Worm (Caenorhabditis elegans): ENCODE data around the gene F23A7.8.

The F23A7.8 gene

DNA sequence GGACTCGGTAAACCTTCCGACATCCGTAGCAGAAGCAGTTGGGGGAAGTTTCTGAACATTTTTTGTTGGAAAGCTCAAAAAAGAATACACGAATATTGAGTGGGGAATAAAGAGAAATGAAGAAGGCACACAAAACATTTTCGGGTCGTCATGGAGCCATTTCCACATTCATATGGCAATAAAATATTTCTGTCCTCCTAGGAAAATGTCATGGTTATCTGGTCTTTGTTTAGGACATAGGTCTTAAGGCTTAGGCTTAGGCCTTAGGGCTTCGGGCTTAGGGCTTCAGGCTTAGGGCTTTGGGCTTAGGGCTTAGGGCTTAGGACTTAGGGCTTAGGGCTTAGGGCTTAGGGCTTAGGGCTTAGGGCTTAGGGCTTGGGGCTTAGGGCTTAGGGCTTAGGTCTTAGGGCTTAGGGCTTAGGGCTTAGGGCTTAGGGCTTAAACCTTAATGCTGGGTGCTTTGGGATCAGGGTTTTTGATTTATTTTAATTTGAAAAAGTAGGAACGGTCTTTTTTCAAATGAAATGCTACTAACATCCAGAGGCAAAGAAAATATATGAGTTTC is 13.9 kb upstream of the F23A7.8 start, which contains the start of gene R11.3:
R11.3 (minus strand) TSS at position 51 of the 565 bp plus-strand sequence.
- TF ChIP-seq tra-4 (tag; optimal IDR thresholded peaks at IDR 0.05), result no peak
- TF ChIP-seq ceh-36 (tag; optimal IDR thresholded peaks at IDR 0.05), result peak; percentile 93

- peak; percentile 8 for TF ChIP-seq hmg-4 (GFP tag; optimal IDR thresholded peaks at IDR 0.05)
- TF ChIP-seq F13C5.2 (tag; optimal IDR thresholded peaks at IDR 0.05), result no peak
- TF ChIP-seq sea-1 (GFP tag; conservative IDR thresholded peaks at IDR 0.05), result no peak
Observed at ce11 chrX:16202229-16202628, 10.9 kb upstream of the F23A7.8 start.

DNA sequence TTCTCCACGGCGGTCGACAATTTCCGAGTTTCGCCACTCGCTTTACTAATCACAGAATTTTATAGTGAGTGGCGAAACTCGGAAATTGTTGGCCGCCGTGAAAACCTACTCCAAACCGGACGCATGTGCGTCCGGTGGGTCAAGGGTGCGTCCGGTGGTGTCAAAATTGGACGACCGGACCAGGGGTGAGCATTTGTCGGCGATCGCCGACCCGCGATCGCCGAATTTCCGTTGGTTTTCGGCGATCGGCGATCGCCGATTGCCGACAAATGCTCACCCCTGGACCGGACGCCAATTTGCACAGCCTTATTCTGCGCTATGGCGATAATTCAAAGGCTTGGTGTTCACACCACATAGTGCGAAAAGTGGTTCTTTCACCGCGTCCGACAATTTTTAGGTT is 8.9 kb upstream of the F23A7.8 start:
- TF ChIP-seq tbx-11 (GFP tag; IDR thresholded peaks at IDR 0.05), result no peak
- no peak for TF ChIP-seq aly-1 (tag; optimal IDR thresholded peaks at IDR 0.05)
- TF ChIP-seq hmg-4 (GFP tag; optimal IDR thresholded peaks at IDR 0.05), result no peak
- TF ChIP-seq ceh-36 (tag; optimal IDR thresholded peaks at IDR 0.05), result no peak
- TF ChIP-seq ceh-13 (GFP tag; optimal IDR thresholded peaks at IDR 0.05), result no peak
- no peak for TF ChIP-seq hnd-1 (tag; optimal IDR thresholded peaks at IDR 0.05)
- no peak for TF ChIP-seq ets-7 (tag; optimal IDR thresholded peaks at IDR 0.05)
- no peak for TF ChIP-seq F13C5.2 (tag; optimal IDR thresholded peaks at IDR 0.05)

- TF ChIP-seq pes-1 (GFP tag; IDR thresholded peaks at IDR 0.05), result peak; percentile 42; the same call in 1 of the 2 replicates
- peak; percentile 60 for TF ChIP-seq F13C5.2 (tag; optimal IDR thresholded peaks at IDR 0.05)
- TF ChIP-seq ceh-13 (GFP tag; optimal IDR thresholded peaks at IDR 0.05), result no peak
Observed at ce11 chrX:16205880-16206279, 7.3 kb upstream of the F23A7.8 start.

ce11 chrX:16208123-16208522 is 5.0 kb upstream of the F23A7.8 start:
- TF ChIP-seq hnd-1 (tag; optimal IDR thresholded peaks at IDR 0.05) (no peak), hmbx-1 (tag; optimal IDR thresholded peaks at IDR 0.05) (no peak), tbx-37 (GFP tag; conservative IDR thresholded peaks at IDR 0.05) (no peak), hmg-4 (GFP tag; optimal IDR thresholded peaks at IDR 0.05) (no peak), B0310.2 (tag; optimal IDR thresholded peaks at IDR 0.05) (no peak), tra-4 (tag; optimal IDR thresholded peaks at IDR 0.05) (no peak), ceh-13 (GFP tag; optimal IDR thresholded peaks at IDR 0.05) (no peak)

DNA sequence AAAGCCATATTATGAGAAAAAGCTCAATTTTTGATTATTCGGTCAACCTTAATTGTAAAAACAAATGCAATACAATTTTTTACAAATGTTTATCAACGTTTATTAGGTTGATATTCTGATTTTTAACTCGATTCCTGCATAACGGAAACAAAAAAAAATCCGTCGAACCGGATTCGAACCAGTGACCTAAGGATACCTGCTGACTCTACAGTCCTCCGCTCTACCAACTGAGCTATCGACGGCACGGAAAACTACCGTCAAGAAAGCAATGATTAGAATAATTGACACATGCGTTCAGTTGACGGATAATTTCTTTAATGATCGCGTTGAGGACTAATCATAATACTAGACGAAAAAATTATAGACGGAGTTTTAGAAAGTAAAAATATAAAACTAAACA is 4.5 kb upstream of the F23A7.8 start:
- TF ChIP-seq sea-1 (GFP tag; conservative IDR thresholded peaks at IDR 0.05) (0 out of 2 replicates have a peak, but pooled peaks have one; percentile 17), tbx-37 (GFP tag; conservative IDR thresholded peaks at IDR 0.05) (no peak), pes-1 (GFP tag; IDR thresholded peaks at IDR 0.05) (peak; percentile 42; the same call in 1 of the 2 replicates), scrt-1 (GFP tag; IDR thresholded peaks at IDR 0.05) (0 out of 2 replicates have a peak, but pooled peaks have one; percentile 21)

DNA sequence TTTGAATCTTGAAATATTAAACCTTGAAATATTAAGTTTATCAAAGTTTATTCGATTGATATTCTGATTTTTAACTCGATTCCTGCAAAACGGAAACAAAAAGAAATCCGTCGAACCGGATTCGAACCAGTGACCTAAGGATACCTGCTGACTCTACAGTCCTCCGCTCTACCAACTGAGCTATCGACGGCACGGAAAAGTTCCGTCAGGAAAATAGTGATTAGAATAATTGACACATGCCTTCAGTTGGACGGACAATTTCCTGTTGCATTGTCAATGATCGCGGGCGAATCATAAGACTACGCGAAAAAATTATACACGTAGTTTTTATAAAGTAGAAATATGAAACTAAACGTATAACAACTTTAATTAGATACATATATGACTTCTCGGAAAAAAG is 4.1 kb upstream of the F23A7.8 start:
- TF ChIP-seq tbx-37 (GFP tag; conservative IDR thresholded peaks at IDR 0.05) (no peak), aly-1 (tag; optimal IDR thresholded peaks at IDR 0.05) (no peak), F13C5.2 (tag; optimal IDR thresholded peaks at IDR 0.05) (no peak), hnd-1 (tag; optimal IDR thresholded peaks at IDR 0.05) (no peak), ets-7 (tag; optimal IDR thresholded peaks at IDR 0.05) (no peak), pes-1 (GFP tag; IDR thresholded peaks at IDR 0.05) (no peak), hmg-4 (GFP tag; optimal IDR thresholded peaks at IDR 0.05) (no peak), ama-1 (optimal IDR thresholded peaks at IDR 0.05) (no peak), ceh-13 (GFP tag; optimal IDR thresholded peaks at IDR 0.05) (no peak), B0310.2 (tag; optimal IDR thresholded peaks at IDR 0.05) (no peak), tbx-11 (GFP tag; IDR thresholded peaks at IDR 0.05) (no peak), flt-1 (GFP tag; IDR thresholded peaks at IDR 0.05) (no peak), scrt-1 (GFP tag; IDR thresholded peaks at IDR 0.05) (no peak), sea-1 (GFP tag; conservative IDR thresholded peaks at IDR 0.05) (no peak)

DNA sequence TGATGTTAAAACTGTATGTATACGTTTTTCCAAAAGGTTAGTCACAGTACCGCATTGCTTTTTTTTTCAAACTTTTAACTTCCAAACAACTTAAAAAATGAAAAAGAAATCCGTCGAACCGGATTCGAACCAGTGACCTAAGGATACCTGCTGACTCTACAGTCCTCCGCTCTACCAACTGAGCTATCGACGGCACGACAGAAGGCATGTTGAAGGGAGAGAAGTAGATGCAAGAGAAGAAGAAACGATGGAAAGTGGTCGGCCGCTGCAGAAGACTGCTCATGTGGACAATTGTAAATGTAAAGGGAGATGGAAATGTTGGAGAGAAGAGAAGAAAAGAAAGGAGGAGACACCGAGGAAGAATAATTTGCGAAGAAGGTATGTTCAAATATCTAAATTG is 3.5 kb upstream of the F23A7.8 start:
- TF ChIP-seq ceh-36 (tag; optimal IDR thresholded peaks at IDR 0.05) (peak; percentile 86), tra-4 (tag; optimal IDR thresholded peaks at IDR 0.05) (peak; percentile 67), B0310.2 (tag; optimal IDR thresholded peaks at IDR 0.05) (peak; percentile 77), aly-1 (tag; optimal IDR thresholded peaks at IDR 0.05) (peak; percentile 85), ceh-13 (GFP tag; optimal IDR thresholded peaks at IDR 0.05) (peak; percentile 88), hmg-4 (GFP tag; optimal IDR thresholded peaks at IDR 0.05) (peak; percentile 92), tbx-11 (GFP tag; IDR thresholded peaks at IDR 0.05) (peak; percentile 88), F13C5.2 (tag; optimal IDR thresholded peaks at IDR 0.05) (peak; percentile 90), scrt-1 (GFP tag; IDR thresholded peaks at IDR 0.05) (peak; percentile 92), flt-1 (GFP tag; IDR thresholded peaks at IDR 0.05) (peak; percentile 94), tbx-37 (GFP tag; conservative IDR thresholded peaks at IDR 0.05) (peak; percentile 88), ets-7 (tag; optimal IDR thresholded peaks at IDR 0.05) (peak; percentile 77), pes-1 (GFP tag; IDR thresholded peaks at IDR 0.05) (peak; percentile 93), hnd-1 (tag; optimal IDR thresholded peaks at IDR 0.05) (peak; percentile 76), ama-1 (optimal IDR thresholded peaks at IDR 0.05) (no peak), hmbx-1 (tag; optimal IDR thresholded peaks at IDR 0.05) (peak; percentile 70), sea-1 (GFP tag; conservative IDR thresholded peaks at IDR 0.05) (peak; percentile 93)

ce11 chrX:16210518-16210917 is 2.7 kb upstream of the F23A7.8 start, which contains the start of gene R11.4:
TSS of gene R11.4 (minus strand) at chrX:16210618.
- no peak for TF ChIP-seq ceh-36 (tag; optimal IDR thresholded peaks at IDR 0.05)
- no peak for TF ChIP-seq hmg-4 (GFP tag; optimal IDR thresholded peaks at IDR 0.05)
- no peak for TF ChIP-seq hnd-1 (tag; optimal IDR thresholded peaks at IDR 0.05)
- TF ChIP-seq F13C5.2 (tag; optimal IDR thresholded peaks at IDR 0.05), result no peak
- TF ChIP-seq tra-4 (tag; optimal IDR thresholded peaks at IDR 0.05), result no peak

All from whole organism, early embryonic.